Fruit fly (Drosophila melanogaster): Measurements from ENCODE around the gene CG8813.

Gene CG8813

DNA sequence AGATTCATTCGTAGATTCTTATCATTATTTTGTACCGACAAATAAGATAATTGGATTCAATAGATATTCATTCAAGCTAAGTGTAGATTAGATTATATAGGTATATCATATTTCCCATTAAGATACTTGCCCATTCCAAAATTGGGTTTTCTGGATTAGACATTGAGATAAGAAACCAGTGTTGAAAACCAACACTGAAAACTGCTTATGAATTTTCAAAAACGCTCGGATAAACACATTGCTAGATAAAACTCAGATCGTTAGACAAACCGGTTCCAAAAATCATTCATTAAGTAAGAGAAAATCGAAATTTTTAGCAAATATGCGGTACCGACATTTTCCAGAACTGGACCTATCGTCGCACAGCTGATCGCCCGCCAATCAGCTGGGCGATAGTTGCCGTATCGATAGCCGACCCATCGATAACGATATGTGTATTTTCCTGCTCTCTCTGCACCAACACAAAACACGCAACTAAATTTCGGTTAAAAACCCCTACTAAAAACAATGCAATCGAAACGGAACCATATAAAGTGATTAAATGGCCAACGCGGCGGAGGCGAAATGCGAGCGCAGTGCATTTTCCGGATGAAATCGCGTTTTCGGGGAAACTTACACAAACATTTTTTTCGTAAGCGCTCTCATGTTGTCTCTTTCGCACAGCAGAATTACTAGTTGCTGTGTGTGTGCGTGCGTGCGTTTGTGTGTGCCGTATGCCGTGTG is 16.2 kb downstream of the CG8813 start, which contains the start of the genes NTPase and lilli (continued):
- TF ChIP-seq D19A (tag; optimal IDR thresholded peaks at IDR 0.05) (no peak), Fer2 (tag; optimal IDR thresholded peaks at IDR 0.05) (no peak), wor (GFP tag; IDR thresholded peaks at IDR 0.05) (no peak), bab2 (GFP tag; optimal IDR thresholded peaks at IDR 0.05) (peak; percentile 78), toy (GFP tag; IDR thresholded peaks at IDR 0.05) (no peak), CG6254 (GFP tag; optimal IDR thresholded peaks at IDR 0.05) (no peak), tgo (GFP tag; IDR thresholded peaks at IDR 0.05) (peak; percentile 36; the same call in 1 of the 3 replicates), cato (GFP tag; optimal IDR thresholded peaks at IDR 0.05; ENCODE audit: borderline replicate concordance) (no peak), CG9609 (GFP tag; optimal IDR thresholded peaks at IDR 0.05) (peak; percentile 76), kay (GFP tag; optimal IDR thresholded peaks at IDR 0.05) (peak; percentile 44), CG7745 (tag; optimal IDR thresholded peaks at IDR 0.05) (no peak), gce (GFP tag; IDR thresholded peaks at IDR 0.05) (0 out of 3 replicates have a peak, but pooled peaks have one; percentile 36), CG12659 (GFP tag; optimal IDR thresholded peaks at IDR 0.05) (peak; percentile 57), CG11247 (GFP tag; IDR thresholded peaks at IDR 0.05) (peak; percentile 50), CG15479 (GFP tag; optimal IDR thresholded peaks at IDR 0.05) (peak; percentile 50), CG15011 (GFP tag; optimal IDR thresholded peaks at IDR 0.05) (no peak), Antp (GFP tag; optimal IDR thresholded peaks at IDR 0.05) (peak; percentile 85), CG3407 (GFP tag; optimal IDR thresholded peaks at IDR 0.05) (no peak), CG17829 (tag; optimal IDR thresholded peaks at IDR 0.05) (peak; percentile 36), CG7357 (GFP tag; IDR thresholded peaks at IDR 0.05) (no peak), Tbp (GFP tag; optimal IDR thresholded peaks at IDR 0.05) (no peak), CG6689 (GFP tag; IDR thresholded peaks at IDR 0.05) (0 out of 2 replicates have a peak, but pooled peaks have one; percentile 28), lmd (GFP tag; IDR thresholded peaks at IDR 0.05) (peak; percentile 40; the same call in 1 of the 2 replicates), lab (GFP tag; optimal IDR thresholded peaks at IDR 0.05) (peak; percentile 54), bigmax (GFP tag; optimal IDR thresholded peaks at IDR 0.05) (no peak), Hand (GFP tag; optimal IDR thresholded peaks at IDR 0.05) (no peak), CG6854 (GFP tag; optimal IDR thresholded peaks at IDR 0.05) (no peak), Jarid2 (GFP tag; optimal IDR thresholded peaks at IDR 0.05) (peak; percentile 19), sens (GFP tag) (peak; percentile 94), psq (GFP tag; optimal IDR thresholded peaks at IDR 0.05) (no peak), CG6683 (GFP tag; optimal IDR thresholded peaks at IDR 0.05) (peak; percentile 18), Hr78 (GFP tag; optimal IDR thresholded peaks at IDR 0.05) (no peak), CG15073 (GFP tag; optimal IDR thresholded peaks at IDR 0.05) (no peak), shn (GFP tag; optimal IDR thresholded peaks at IDR 0.05) (peak; percentile 74), vvl (GFP tag; IDR thresholded peaks at IDR 0.05) (peak; percentile 70), ftz-f1 (GFP tag; optimal IDR thresholded peaks at IDR 0.05) (no peak), stc (GFP tag; IDR thresholded peaks at IDR 0.05) (0 out of 2 replicates have a peak, but pooled peaks have one; percentile 16), unpg (GFP tag; optimal IDR thresholded peaks at IDR 0.05) (peak; percentile 49), Med (GFP tag) (peak; percentile 96), HLH4C (GFP tag; IDR thresholded peaks at IDR 0.05; ENCODE audit: partially characterized antibody) (peak; percentile 92), ken (GFP tag; IDR thresholded peaks at IDR 0.05) (peak; percentile 78), emc (GFP tag; optimal IDR thresholded peaks at IDR 0.05) (no peak), Abd-B (GFP tag; optimal IDR thresholded peaks at IDR 0.05) (no peak), Atf-2 (GFP tag; optimal IDR thresholded peaks at IDR 0.05) (peak; percentile 48), CG30431 (GFP tag; optimal IDR thresholded peaks at IDR 0.05) (peak; percentile 30), z (GFP tag; IDR thresholded peaks at IDR 0.05) (peak; percentile 73; the same call in 1 of the 3 replicates), zen (tag; optimal IDR thresholded peaks at IDR 0.05) (peak; percentile 59), dmrt99B (tag; optimal IDR thresholded peaks at IDR 0.05) (no peak), Sry-β (GFP tag; optimal IDR thresholded peaks at IDR 0.05) (no peak)
